Fruit fly (Drosophila melanogaster) whole organism, pupa: ENCODE results near the gene ase.

Experiments used
- CG17806 ChIP-seq: fragments of 200-800 bp; sonication (Bioruptor generic); optimal IDR thresholded peaks from 2 replicates; lab custom pipeline; 2018; ENCODE audit warnings: missing biosample characterization, mild to moderate bottlenecking, missing genetic modification characterization, moderate library complexity
- Ets98B ChIP-seq: fragments of 200-800 bp; sonication (Bioruptor generic); IDR thresholded peaks from 2 replicates; pipeline ENCODE4 v1.3.6; 2022; ENCODE audit warnings: missing biosample characterization, missing genetic modification characterization

ase gene

dm6 chrX:512527-512926 is 52.0 kb downstream of the ase start:
- TF ChIP-seq Ets98B (GFP tag; lab: Robert Waterston, UW) (no peak), CG17806 (tag; lab: Kevin White, UChicago) (no peak)
